Worm (Caenorhabditis elegans) whole organism, late embryonic: ENCODE data around the gene tyr-1.

Source experiments
- F13H6.1 ChIP-seq: sonication (generic microtip); optimal IDR thresholded peaks from 2 replicates; lab custom pipeline; 2016; ENCODE audit warnings: missing genetic modification characterization, missing compliant biosample characterization
- K02D7.2 ChIP-seq: sonication (generic microtip); optimal IDR thresholded peaks from 2 replicates; lab custom pipeline; 2017; ENCODE audit warnings: mild to moderate bottlenecking, missing genetic modification characterization, missing compliant biosample characterization
- T23F11.4 ChIP-seq: fragments of 200-800 bp; sonication (Bioruptor generic); optimal IDR thresholded peaks from 2 replicates; lab custom pipeline; 2018; ENCODE audit warnings: mild to moderate bottlenecking, missing genetic modification characterization, missing compliant biosample characterization
- ahr-1 ChIP-seq: sonication (generic microtip); optimal IDR thresholded peaks from 2 replicates; lab custom pipeline; 2016; ENCODE audit warnings: missing genetic modification characterization, missing compliant biosample characterization
- ceh-14 ChIP-seq: sonication (generic microtip); optimal IDR thresholded peaks from 2 replicates; lab custom pipeline; 2016; ENCODE audit warnings: missing genotype, missing genetic modification characterization, missing compliant biosample characterization
- ceh-18 ChIP-seq: sonication (generic microtip); optimal IDR thresholded peaks from 2 replicates; lab custom pipeline; 2016; ENCODE audit warnings: missing genetic modification characterization, missing compliant biosample characterization
- ceh-19 ChIP-seq: fragments of 200-800 bp; sonication (Bioruptor generic); optimal IDR thresholded peaks from 2 replicates; lab custom pipeline; 2018; ENCODE audit warnings: mild to moderate bottlenecking, missing genetic modification characterization, missing compliant biosample characterization
- ceh-2 ChIP-seq: sonication (generic microtip); optimal IDR thresholded peaks from 2 replicates; lab custom pipeline; 2016; ENCODE audit warnings: missing genotype, missing genetic modification characterization, missing compliant biosample characterization
- ceh-31 ChIP-seq: sonication (generic microtip); optimal IDR thresholded peaks from 2 replicates; lab custom pipeline; 2016; ENCODE audit warnings: missing genetic modification characterization, missing compliant biosample characterization
- ceh-34 ChIP-seq: sonication (generic microtip); optimal IDR thresholded peaks from 2 replicates; lab custom pipeline; 2016; ENCODE audit warnings: mild to moderate bottlenecking, missing genetic modification characterization, missing compliant biosample characterization
- ceh-6 ChIP-seq: fragments of 200-800 bp; sonication (Bioruptor generic); optimal IDR thresholded peaks from 2 replicates; lab custom pipeline; 2018; ENCODE audit warnings: mild to moderate bottlenecking, missing genetic modification characterization, missing compliant biosample characterization
- ceh-9 ChIP-seq: sonication (generic microtip); optimal IDR thresholded peaks from 2 replicates; lab custom pipeline; 2016; ENCODE audit warnings: mild to moderate bottlenecking, missing genetic modification characterization, inconsistent platforms, missing compliant biosample characterization
- che-1 ChIP-seq: sonication (generic microtip); optimal IDR thresholded peaks from 2 replicates; lab custom pipeline; 2016; ENCODE audit warnings: mild to moderate bottlenecking, missing genetic modification characterization, missing compliant biosample characterization
- dve-1 ChIP-seq: sonication (generic microtip); optimal IDR thresholded peaks from 2 replicates; lab custom pipeline; 2017; ENCODE audit warnings: antibody characterized with exemption, mild to moderate bottlenecking, missing genetic modification characterization, missing compliant biosample characterization
- elt-2 ChIP-seq: sonication (generic microtip); optimal IDR thresholded peaks from 2 replicates; lab custom pipeline; 2016; ENCODE audit warnings: missing genetic modification reagents, missing genetic modification characterization, missing compliant biosample characterization
- ets-4 ChIP-seq: sonication (generic microtip); optimal IDR thresholded peaks from 2 replicates; lab custom pipeline; 2016; ENCODE audit warnings: missing genetic modification characterization, missing compliant biosample characterization
- fax-1 ChIP-seq: sonication (generic microtip); optimal IDR thresholded peaks from 2 replicates; lab custom pipeline; 2016; ENCODE audit warnings: missing genotype, missing genetic modification characterization, missing compliant biosample characterization
- fkh-10 ChIP-seq: fragments of 150-350 bp; optimal IDR thresholded peaks from 2 replicates; lab custom pipeline; 2014; ENCODE audit warnings: missing biosample characterization, missing genetic modification reagents, missing genetic modification characterization
- fkh-6 ChIP-seq: sonication (generic microtip); optimal IDR thresholded peaks from 2 replicates; lab custom pipeline; 2016; ENCODE audit warnings: missing genetic modification characterization, missing compliant biosample characterization
- gmeb-2 ChIP-seq: sonication (generic microtip); optimal IDR thresholded peaks from 2 replicates; lab custom pipeline; 2016; ENCODE audit warnings: missing genetic modification characterization, inconsistent platforms, missing compliant biosample characterization
- hlh-13 ChIP-seq: fragments of 200-800 bp; sonication (Bioruptor generic); optimal IDR thresholded peaks from 2 replicates; lab custom pipeline; 2018; ENCODE audit warnings: mild to moderate bottlenecking, missing genetic modification characterization, missing compliant biosample characterization
- hlh-30 ChIP-seq: sonication (generic microtip); optimal IDR thresholded peaks from 2 replicates; lab custom pipeline; 2017; ENCODE audit warnings: antibody characterized with exemption, missing genetic modification characterization, missing compliant biosample characterization; ENCODE audit not compliant: insufficient read depth
- hlh-8 ChIP-seq: sonication (generic microtip); optimal IDR thresholded peaks from 2 replicates; lab custom pipeline; 2016; ENCODE audit warnings: missing genotype, missing genetic modification characterization, missing compliant biosample characterization
- lim-6 ChIP-seq: sonication (generic microtip); optimal IDR thresholded peaks from 2 replicates; lab custom pipeline; 2016; ENCODE audit warnings: missing genetic modification characterization, missing compliant biosample characterization
- madf-2 ChIP-seq: sonication (generic microtip); optimal IDR thresholded peaks from 2 replicates; lab custom pipeline; 2017; ENCODE audit warnings: missing genetic modification characterization, missing compliant biosample characterization
- nfya-1 ChIP-seq: sonication (generic microtip); optimal IDR thresholded peaks from 2 replicates; lab custom pipeline; 2017; ENCODE audit warnings: missing genetic modification characterization, mild to moderate bottlenecking, missing compliant biosample characterization, antibody characterized with exemption, moderate library complexity
- nhr-11 ChIP-seq: fragments of 150-350 bp; optimal IDR thresholded peaks from 2 replicates; lab custom pipeline; 2014; ENCODE audit warnings: missing biosample characterization, missing genetic modification characterization
- nhr-232 ChIP-seq: sonication (generic microtip); optimal IDR thresholded peaks from 2 replicates; lab custom pipeline; 2016; ENCODE audit warnings: missing genetic modification characterization, missing compliant biosample characterization
- npax-4 ChIP-seq: sonication (generic microtip); optimal IDR thresholded peaks from 2 replicates; lab custom pipeline; 2016; ENCODE audit warnings: missing genetic modification characterization, missing compliant biosample characterization
- pag-3 ChIP-seq: sonication (generic microtip); optimal IDR thresholded peaks from 2 replicates; lab custom pipeline; 2016; ENCODE audit warnings: missing compliant biosample characterization, missing genetic modification characterization, borderline replicate concordance
- pha-2 ChIP-seq: sonication (generic microtip); optimal IDR thresholded peaks from 2 replicates; lab custom pipeline; 2017; ENCODE audit warnings: mild to moderate bottlenecking, missing genetic modification characterization, missing compliant biosample characterization
- pha-4 ChIP-seq: fragments of 150-350 bp; optimal IDR thresholded peaks from 2 replicates; lab custom pipeline; 2018; ENCODE audit warnings: missing biosample characterization, missing genetic modification reagents, missing genetic modification characterization
- pqm-1 ChIP-seq: sonication (generic microtip); optimal IDR thresholded peaks from 2 replicates; lab custom pipeline; 2016; ENCODE audit warnings: missing genetic modification characterization, missing compliant biosample characterization
- ref-2 ChIP-seq: sonication (generic microtip); optimal IDR thresholded peaks from 2 replicates; lab custom pipeline; 2016; ENCODE audit warnings: missing genetic modification characterization, missing compliant biosample characterization
- rnt-1 ChIP-seq: sonication (generic microtip); optimal IDR thresholded peaks from 2 replicates; lab custom pipeline; 2016; ENCODE audit warnings: missing genetic modification characterization, missing compliant biosample characterization
- sdc-2 ChIP-seq: sonication (generic microtip); optimal IDR thresholded peaks from 2 replicates; lab custom pipeline; 2016; ENCODE audit warnings: missing genotype, missing genetic modification characterization, missing compliant biosample characterization
- syd-9 ChIP-seq: sonication (generic microtip); optimal IDR thresholded peaks from 2 replicates; lab custom pipeline; 2016; ENCODE audit warnings: mild to moderate bottlenecking, missing genetic modification characterization, moderate library complexity, missing compliant biosample characterization
- tbx-2 ChIP-seq: sonication (generic microtip); optimal IDR thresholded peaks from 2 replicates; lab custom pipeline; 2016; ENCODE audit warnings: missing genetic modification characterization, missing compliant biosample characterization
- ttx-3 ChIP-seq: sonication (generic microtip); optimal IDR thresholded peaks from 2 replicates; lab custom pipeline; 2016; ENCODE audit warnings: missing genetic modification reagents, missing genetic modification characterization, missing compliant biosample characterization
- unc-3 ChIP-seq, 2 experiments: fragments of 200-800 bp in 1 of 2; sonication (Bioruptor generic) in 1 of 2; sonication (generic microtip) in 1 of 2; conservative IDR thresholded peaks in 1 of 2; optimal IDR thresholded peaks in 1 of 2; 2 replicates each; pipeline versions ENCODE4 v1.3.6 to Lab custom; 2016 to 2022; ENCODE audit warnings: missing compliant biosample characterization in 2 of 2, missing genetic modification characterization in 2 of 2, missing genetic modification reagents in 1 of 2
- unc-42 ChIP-seq: sonication (generic microtip); optimal IDR thresholded peaks from 2 replicates; lab custom pipeline; 2016; ENCODE audit warnings: missing genotype, missing genetic modification characterization, missing compliant biosample characterization
- unc-55 ChIP-seq: sonication (generic microtip); optimal IDR thresholded peaks from 2 replicates; lab custom pipeline; 2017; ENCODE audit warnings: missing biosample characterization, missing genetic modification reagents, missing genetic modification characterization
- unc-86 ChIP-seq: sonication (generic microtip); optimal IDR thresholded peaks from 2 replicates; lab custom pipeline; 2016; ENCODE audit warnings: missing genetic modification characterization, missing compliant biosample characterization

Gene tyr-1

DNA sequence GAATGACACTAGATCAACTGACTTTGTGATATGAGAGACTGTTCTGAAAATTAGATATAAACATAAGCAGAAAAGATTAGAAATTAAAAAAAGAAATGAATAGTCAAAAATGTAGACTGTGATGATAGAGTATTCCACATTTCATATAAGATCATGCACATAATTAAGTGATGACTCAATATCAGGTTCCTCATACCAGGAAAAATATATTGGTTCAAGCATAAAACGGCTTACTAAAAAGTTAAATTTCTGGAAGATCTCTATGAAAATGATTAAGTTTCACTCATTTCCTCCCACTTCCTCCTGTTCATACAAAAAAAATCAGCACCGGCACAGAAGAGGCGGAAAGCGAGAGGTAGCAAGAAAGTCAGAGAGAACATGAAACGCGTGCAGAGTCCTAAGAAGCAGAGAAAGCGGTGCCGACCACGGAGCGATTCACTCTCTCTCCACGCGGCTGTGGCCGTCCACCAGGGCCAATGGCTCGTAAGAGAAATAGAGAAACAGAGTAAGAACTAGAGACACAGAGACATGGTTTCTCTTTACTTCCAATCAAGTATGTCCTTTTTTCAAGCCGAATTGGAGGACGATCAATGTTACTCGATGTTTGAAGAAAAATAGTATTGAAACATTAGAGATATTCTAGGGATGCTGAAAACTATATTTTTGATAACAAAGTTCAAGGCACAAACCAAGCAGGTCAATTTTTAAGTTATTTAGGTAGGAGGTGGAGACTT, 18.2 kb downstream of the tyr-1 start, which contains the start of the genes ZK688.5 and fahd-1:
TSS of gene ZK688.5 (minus strand) at position 51 of the 734 bp plus-strand sequence.
TSS of gene fahd-1 (plus strand) at position 684 of the 734 bp plus-strand sequence.
- peak; percentile 79 for TF ChIP-seq ceh-18 (tag; lab: Kevin White, UChicago)
- peak; percentile 80 for TF ChIP-seq ceh-34 (tag; lab: Kevin White, UChicago)
- no peak for TF ChIP-seq ceh-19
- peak; percentile 16 for TF ChIP-seq syd-9
- no peak for TF ChIP-seq hlh-13 (GFP tag; lab: Kevin White, UChicago)
- TF ChIP-seq ref-2 (tag; lab: Kevin White, UChicago) = peak; percentile 57
- peak; percentile 61 for TF ChIP-seq hlh-30 (tag; lab: Kevin White, UChicago)
- no peak for TF ChIP-seq nhr-232 (tag; lab: Kevin White, UChicago)
- TF ChIP-seq ceh-2 (tag; lab: Kevin White, UChicago) = peak; percentile 31
- no peak for TF ChIP-seq K02D7.2
- no peak for TF ChIP-seq unc-3 (GFP tag; conservative IDR thresholded peaks at IDR 0.05; lab: Robert Waterston, UW)
- TF ChIP-seq unc-3 (tag; optimal IDR thresholded peaks at IDR 0.05; lab: Kevin White, UChicago) = no peak
- TF ChIP-seq rnt-1 = peak; percentile 61
- TF ChIP-seq ceh-31 (tag; lab: Kevin White, UChicago) = peak; percentile 78
- peak; percentile 36 for TF ChIP-seq ceh-14 (tag; lab: Kevin White, UChicago)
- no peak for TF ChIP-seq pha-4
- TF ChIP-seq tbx-2 = peak; percentile 63
- peak; percentile 91 for TF ChIP-seq nfya-1 (tag; lab: Kevin White, UChicago)
- peak; percentile 66 for TF ChIP-seq unc-55 (GFP tag; lab: Kevin White, UChicago)
- peak; percentile 65 for TF ChIP-seq elt-2 (tag; lab: Kevin White, UChicago)
- peak; percentile 21 for TF ChIP-seq ets-4
- no peak for TF ChIP-seq unc-86 (tag; lab: Kevin White, UChicago)
- no peak for TF ChIP-seq fax-1
- no peak for TF ChIP-seq pha-2 (tag; lab: Kevin White, UChicago)
- peak; percentile 19 for TF ChIP-seq F13H6.1 (tag; lab: Kevin White, UChicago)
- no peak for TF ChIP-seq ceh-6 (GFP tag; lab: Kevin White, UChicago)
- TF ChIP-seq, all 69 proteins: peak for 15

DNA sequence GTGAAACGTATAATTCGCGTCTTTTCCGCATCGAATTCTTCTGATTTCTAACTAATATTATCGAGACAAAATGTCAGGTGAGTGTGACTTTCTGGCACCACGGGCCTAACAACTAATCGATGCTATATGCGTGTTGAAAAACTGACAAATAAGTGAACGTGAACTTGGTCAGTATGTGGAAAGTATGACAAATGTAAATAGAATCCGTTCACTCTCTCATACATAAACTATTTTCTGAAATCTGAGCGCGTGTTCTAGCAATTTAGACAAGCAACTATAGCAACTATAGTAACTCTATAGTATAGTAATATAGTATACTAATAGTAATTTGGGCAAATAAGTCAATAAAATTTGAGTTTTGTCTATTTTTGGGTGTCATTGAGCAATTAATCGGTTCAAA, 18.8 kb downstream of the tyr-1 start:
- TF ChIP-seq nfya-1 (tag; lab: Kevin White, UChicago) (no peak), pag-3 (tag; lab: Kevin White, UChicago) (no peak), pha-2 (tag; lab: Kevin White, UChicago) (no peak), T23F11.4 (GFP tag; lab: Kevin White, UChicago) (no peak), lim-6 (tag; lab: Kevin White, UChicago) (no peak), dve-1 (tag; lab: Kevin White, UChicago) (no peak), unc-42 (tag; lab: Kevin White, UChicago) (no peak), F13H6.1 (tag; lab: Kevin White, UChicago) (no peak), che-1 (tag; lab: Kevin White, UChicago) (no peak), sdc-2 (tag; lab: Kevin White, UChicago) (no peak), hlh-8 (tag; lab: Kevin White, UChicago) (no peak), syd-9 (no peak)

DNA sequence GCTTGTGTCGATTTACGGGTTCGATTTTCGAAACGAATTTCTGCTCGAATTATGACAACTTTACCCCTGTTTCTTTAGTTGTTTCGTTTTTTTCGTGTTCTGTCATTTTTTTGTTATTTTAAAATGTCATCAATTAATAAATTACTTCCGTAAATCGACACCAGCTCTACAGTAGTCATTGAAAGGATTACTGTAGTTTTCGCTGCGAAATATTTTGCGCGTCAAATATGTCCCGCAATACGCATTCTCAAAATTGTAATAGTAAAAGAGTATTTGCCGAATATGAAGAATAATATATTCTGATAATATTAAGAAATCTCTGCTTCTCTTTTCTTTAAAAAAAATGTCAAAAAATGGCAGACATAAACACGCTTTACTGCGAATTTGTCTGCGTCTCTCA, 19.6 kb downstream of the tyr-1 start:
- TF ChIP-seq ceh-9 (tag; lab: Kevin White, UChicago) (no peak), tbx-2 (no peak), pqm-1 (tag; lab: Kevin White, UChicago) (no peak), rnt-1 (no peak), ceh-2 (tag; lab: Kevin White, UChicago) (no peak), gmeb-2 (tag; lab: Kevin White, UChicago) (no peak), che-1 (tag; lab: Kevin White, UChicago) (no peak), ahr-1 (tag; lab: Kevin White, UChicago) (no peak), sdc-2 (tag; lab: Kevin White, UChicago) (no peak), fkh-6 (tag; lab: Kevin White, UChicago) (no peak), npax-4 (no peak), ttx-3 (tag; lab: Kevin White, UChicago) (no peak), dve-1 (tag; lab: Kevin White, UChicago) (no peak), madf-2 (tag; lab: Kevin White, UChicago) (no peak), pag-3 (tag; lab: Kevin White, UChicago) (no peak), fkh-10 (GFP tag; lab: Kevin White, UChicago) (no peak), K02D7.2 (no peak), nhr-11 (tag; lab: Kevin White, UChicago) (no peak)
